Fruit fly (Drosophila melanogaster): Measurements from ENCODE around the gene CG12496.

dm6 chrX:2363733-2364132, 47.0 kb downstream of the CG12496 start:
- TF ChIP-seq usp (GFP tag; optimal IDR thresholded peaks at IDR 0.05) (no peak), Hr78 (GFP tag; optimal IDR thresholded peaks at IDR 0.05) (no peak), Abd-B (GFP tag; optimal IDR thresholded peaks at IDR 0.05) (no peak), h (GFP tag; optimal IDR thresholded peaks at IDR 0.05) (no peak), GATAd (GFP tag; optimal IDR thresholded peaks at IDR 0.05) (no peak), Hnf4 (GFP tag; optimal IDR thresholded peaks at IDR 0.05) (no peak), Dfd (GFP tag; optimal IDR thresholded peaks at IDR 0.05) (no peak), foxo (GFP tag; optimal IDR thresholded peaks at IDR 0.05) (no peak), br (GFP tag; optimal IDR thresholded peaks at IDR 0.05) (no peak), N (GFP tag; optimal IDR thresholded peaks at IDR 0.05) (no peak), dl (GFP tag; optimal IDR thresholded peaks at IDR 0.05; ENCODE audit: insufficient read depth in 1 of 2, partially characterized antibody in 2 of 2) (no peak)

All from whole organism, wandering third instar larva.